Worm (Caenorhabditis elegans): Measurements from ENCODE around the gene F57C12.2.

The F57C12.2 gene

ce11 chrX:575084-575483 is 23.9 kb upstream of the F57C12.2 start:
- TF ChIP-seq skn-1 (tag; optimal IDR thresholded peaks at IDR 0.05) (peak; percentile 86), ets-5 (GFP tag; IDR thresholded peaks at IDR 0.05) (no peak), nhr-47 (tag; optimal IDR thresholded peaks at IDR 0.05) (peak; percentile 15), lin-13 (GFP tag; optimal IDR thresholded peaks at IDR 0.05) (no peak), nhr-77 (tag; optimal IDR thresholded peaks at IDR 0.05) (no peak), nhr-71 (tag; optimal IDR thresholded peaks at IDR 0.05) (peak; percentile 13), ceh-63 (GFP tag; optimal IDR thresholded peaks at IDR 0.05) (no peak), fkh-8 (tag; optimal IDR thresholded peaks at IDR 0.05) (peak; percentile 63), sox-4 (tag; optimal IDR thresholded peaks at IDR 0.05) (no peak), ceh-82 (tag; optimal IDR thresholded peaks at IDR 0.05) (peak in 1 of 3 experiments; percentile 34), fkh-10 (GFP tag; optimal IDR thresholded peaks at IDR 0.05) (no peak)

DNA sequence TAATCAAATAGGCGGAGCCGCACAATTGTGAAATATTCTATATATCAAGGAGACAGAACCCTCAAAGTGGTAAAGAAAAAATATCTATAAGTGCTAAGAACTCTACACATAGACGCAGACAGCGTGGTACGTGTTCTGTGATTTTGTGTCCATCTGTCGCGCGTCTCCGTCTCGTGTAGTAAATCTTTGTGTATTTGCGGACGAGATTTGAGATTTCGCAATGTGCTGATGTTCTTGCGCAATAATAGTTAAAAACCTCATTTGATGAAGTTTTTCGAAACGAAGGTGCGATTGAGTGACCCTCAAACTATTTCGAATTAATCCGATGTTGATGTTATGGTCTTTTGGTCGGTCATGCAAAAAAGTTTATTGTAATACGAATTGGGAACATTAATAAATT is 22.1 kb upstream of the F57C12.2 start:
- TF ChIP-seq skn-1 (tag; optimal IDR thresholded peaks at IDR 0.05) (peak; percentile 99), mdl-1 (tag; optimal IDR thresholded peaks at IDR 0.05) (peak in 1 of 2 experiments; percentile 77), unc-86 (tag; optimal IDR thresholded peaks at IDR 0.05) (no peak), nhr-28 (tag; optimal IDR thresholded peaks at IDR 0.05) (no peak), mep-1 (tag; optimal IDR thresholded peaks at IDR 0.05) (peak; percentile 59), ztf-11 (tag; optimal IDR thresholded peaks at IDR 0.05) (no peak), nhr-76 (tag; optimal IDR thresholded peaks at IDR 0.05) (no peak), lin-14 (GFP tag; optimal IDR thresholded peaks at IDR 0.05) (peak; percentile 95), ceh-88 (GFP tag; IDR thresholded peaks at IDR 0.05) (no peak), nhr-20 (tag; optimal IDR thresholded peaks at IDR 0.05) (peak; percentile 51), nhr-47 (tag; optimal IDR thresholded peaks at IDR 0.05) (peak; percentile 69), elt-3 (tag; optimal IDR thresholded peaks at IDR 0.05) (peak in 3 of 6 experiments; percentile 35 to 56 (median 50)), hlh-4 (tag; optimal IDR thresholded peaks at IDR 0.05) (no peak), dsc-1 (tag; optimal IDR thresholded peaks at IDR 0.05) (peak; percentile 40), ceh-8 (GFP tag; optimal IDR thresholded peaks at IDR 0.05) (no peak), ztf-4 (tag; optimal IDR thresholded peaks at IDR 0.05) (no peak), fkh-8 (tag; optimal IDR thresholded peaks at IDR 0.05) (peak; percentile 82), ceh-90 (tag; optimal IDR thresholded peaks at IDR 0.05) (peak; percentile 18), tbx-2 (tag; optimal IDR thresholded peaks at IDR 0.05) (peak; percentile 30), dpl-1 (GFP tag; optimal IDR thresholded peaks at IDR 0.05) (peak; percentile 8 to 38 (median 27)), sox-4 (tag; optimal IDR thresholded peaks at IDR 0.05) (no peak), unc-30 (tag; optimal IDR thresholded peaks at IDR 0.05) (no peak), fkh-10 (GFP tag; optimal IDR thresholded peaks at IDR 0.05) (peak; percentile 41), lin-35 (GFP tag; optimal IDR thresholded peaks at IDR 0.05) (peak; percentile 22 to 23), C16A3.4 (tag; optimal IDR thresholded peaks at IDR 0.05) (peak; percentile 11), nhr-237 (tag; optimal IDR thresholded peaks at IDR 0.05) (peak; percentile 86), fos-1 (tag; optimal IDR thresholded peaks at IDR 0.05) (peak; percentile 40), xbp-1 (tag; optimal IDR thresholded peaks at IDR 0.05) (peak; percentile 22), unc-98 (GFP tag; IDR thresholded peaks at IDR 0.05) (no peak), ceh-82 (tag; optimal IDR thresholded peaks at IDR 0.05) (peak; percentile 69 to 87 (median 87)), nhr-85 (tag) (peak; percentile 72), rnt-1 (tag; optimal IDR thresholded peaks at IDR 0.05) (peak; percentile 63), snu-23 (GFP tag; optimal IDR thresholded peaks at IDR 0.05) (peak; percentile 64), nhr-77 (tag; optimal IDR thresholded peaks at IDR 0.05) (peak; percentile 71), isw-1 (GFP tag; IDR thresholded peaks at IDR 0.05) (peak; percentile 41), zip-4 (GFP tag; optimal IDR thresholded peaks at IDR 0.05) (peak; percentile 95), vab-15 (tag; optimal IDR thresholded peaks at IDR 0.05) (no peak), mef-2 (tag; optimal IDR thresholded peaks at IDR 0.05) (no peak), nhr-19 (GFP tag; conservative IDR thresholded peaks at IDR 0.05) (peak; percentile 17; the same call in 1 of the 2 replicates), irx-1 (tag; optimal IDR thresholded peaks at IDR 0.05) (peak; percentile 43), egl-13 (tag; optimal IDR thresholded peaks at IDR 0.05) (peak; percentile 15), swsn-7 (tag; optimal IDR thresholded peaks at IDR 0.05) (peak; percentile 52), jun-1 (tag; optimal IDR thresholded peaks at IDR 0.05) (peak; percentile 72), alr-1 (tag; optimal IDR thresholded peaks at IDR 0.05; ENCODE audit: borderline replicate concordance) (no peak), nhr-71 (tag; optimal IDR thresholded peaks at IDR 0.05) (peak; percentile 82), pag-3 (tag; optimal IDR thresholded peaks at IDR 0.05; ENCODE audit: borderline replicate concordance, insufficient read depth) (no peak), F16B12.6 (tag; optimal IDR thresholded peaks at IDR 0.05) (peak; percentile 5)

Data from whole organism, L1 larva.